Worm (Caenorhabditis elegans) whole organism, late embryonic: ENCODE measurements around the gene mab-10.

ENCODE experiments used
- F13H6.1 ChIP-seq: sonication (generic microtip); optimal IDR thresholded peaks from 2 replicates; lab custom pipeline; 2016; ENCODE audit warnings: missing genetic modification characterization, missing compliant biosample characterization
- T23F11.4 ChIP-seq: fragments of 200-800 bp; sonication (Bioruptor generic); optimal IDR thresholded peaks from 2 replicates; lab custom pipeline; 2018; ENCODE audit warnings: mild to moderate bottlenecking, missing genetic modification characterization, missing compliant biosample characterization
- Y22D7AL.16 ChIP-seq: sonication (generic microtip); optimal IDR thresholded peaks from 2 replicates; lab custom pipeline; 2016; ENCODE audit warnings: missing genetic modification characterization, missing compliant biosample characterization
- ama-1 ChIP-seq: fragments of 150-350 bp; optimal IDR thresholded peaks from 2 replicates; lab custom pipeline; 2014
- ceh-18 ChIP-seq: sonication (generic microtip); optimal IDR thresholded peaks from 2 replicates; lab custom pipeline; 2016; ENCODE audit warnings: missing genetic modification characterization, missing compliant biosample characterization
- ceh-24 ChIP-seq: sonication (generic microtip); optimal IDR thresholded peaks from 2 replicates; lab custom pipeline; 2016; ENCODE audit warnings: mild to moderate bottlenecking, missing genetic modification characterization, missing compliant biosample characterization
- ceh-31 ChIP-seq: sonication (generic microtip); optimal IDR thresholded peaks from 2 replicates; lab custom pipeline; 2016; ENCODE audit warnings: missing genetic modification characterization, missing compliant biosample characterization
- ceh-34 ChIP-seq: sonication (generic microtip); optimal IDR thresholded peaks from 2 replicates; lab custom pipeline; 2016; ENCODE audit warnings: mild to moderate bottlenecking, missing genetic modification characterization, missing compliant biosample characterization
- ceh-48 ChIP-seq: sonication (generic microtip); optimal IDR thresholded peaks from 2 replicates; lab custom pipeline; 2016; ENCODE audit warnings: missing genetic modification characterization, inconsistent platforms, missing compliant biosample characterization
- dmd-4 ChIP-seq: sonication (generic microtip); optimal IDR thresholded peaks from 2 replicates; lab custom pipeline; 2016; ENCODE audit warnings: borderline replicate concordance, missing genetic modification characterization, missing compliant biosample characterization
- elt-2 ChIP-seq: sonication (generic microtip); optimal IDR thresholded peaks from 2 replicates; lab custom pipeline; 2016; ENCODE audit warnings: missing genetic modification reagents, missing genetic modification characterization, missing compliant biosample characterization
- elt-4 ChIP-seq: sonication (generic microtip); optimal IDR thresholded peaks from 2 replicates; lab custom pipeline; 2016; ENCODE audit warnings: missing genetic modification characterization, missing compliant biosample characterization
- ets-4 ChIP-seq: sonication (generic microtip); optimal IDR thresholded peaks from 2 replicates; lab custom pipeline; 2016; ENCODE audit warnings: missing genetic modification characterization, missing compliant biosample characterization
- eyg-1 ChIP-seq: sonication (generic microtip); optimal IDR thresholded peaks from 2 replicates; lab custom pipeline; 2016; ENCODE audit warnings: missing genotype, missing genetic modification characterization, missing compliant biosample characterization
- fkh-10 ChIP-seq: fragments of 150-350 bp; optimal IDR thresholded peaks from 2 replicates; lab custom pipeline; 2014; ENCODE audit warnings: missing biosample characterization, missing genetic modification reagents, missing genetic modification characterization
- fkh-6 ChIP-seq: sonication (generic microtip); optimal IDR thresholded peaks from 2 replicates; lab custom pipeline; 2016; ENCODE audit warnings: missing genetic modification characterization, missing compliant biosample characterization
- hlh-13 ChIP-seq: fragments of 200-800 bp; sonication (Bioruptor generic); optimal IDR thresholded peaks from 2 replicates; lab custom pipeline; 2018; ENCODE audit warnings: mild to moderate bottlenecking, missing genetic modification characterization, missing compliant biosample characterization
- hlh-15 ChIP-seq: sonication (generic microtip); optimal IDR thresholded peaks from 2 replicates; lab custom pipeline; 2016; ENCODE audit warnings: missing genetic modification characterization, missing compliant biosample characterization
- hlh-30 ChIP-seq: sonication (generic microtip); optimal IDR thresholded peaks from 2 replicates; lab custom pipeline; 2017; ENCODE audit warnings: antibody characterized with exemption, missing genetic modification characterization, missing compliant biosample characterization; ENCODE audit not compliant: insufficient read depth
- hlh-6 ChIP-seq: sonication (generic microtip); optimal IDR thresholded peaks from 2 replicates; lab custom pipeline; 2016; ENCODE audit warnings: missing genotype, missing genetic modification characterization, missing compliant biosample characterization
- hlh-8 ChIP-seq: sonication (generic microtip); optimal IDR thresholded peaks from 2 replicates; lab custom pipeline; 2016; ENCODE audit warnings: missing genotype, missing genetic modification characterization, missing compliant biosample characterization
- madf-2 ChIP-seq: sonication (generic microtip); optimal IDR thresholded peaks from 2 replicates; lab custom pipeline; 2017; ENCODE audit warnings: missing genetic modification characterization, missing compliant biosample characterization
- nfya-1 ChIP-seq: sonication (generic microtip); optimal IDR thresholded peaks from 2 replicates; lab custom pipeline; 2017; ENCODE audit warnings: missing genetic modification characterization, mild to moderate bottlenecking, missing compliant biosample characterization, antibody characterized with exemption, moderate library complexity
- nhr-11 ChIP-seq: fragments of 150-350 bp; optimal IDR thresholded peaks from 2 replicates; lab custom pipeline; 2014; ENCODE audit warnings: missing biosample characterization, missing genetic modification characterization
- npax-4 ChIP-seq: sonication (generic microtip); optimal IDR thresholded peaks from 2 replicates; lab custom pipeline; 2016; ENCODE audit warnings: missing genetic modification characterization, missing compliant biosample characterization
- pat-9 ChIP-seq: fragments of 200-800 bp; sonication (Bioruptor generic); optimal IDR thresholded peaks from 2 replicates; lab custom pipeline; 2018; ENCODE audit warnings: mild to moderate bottlenecking, missing genetic modification characterization, moderate library complexity, missing compliant biosample characterization
- pax-1 ChIP-seq: fragments of 150-350 bp; optimal IDR thresholded peaks from 2 replicates; lab custom pipeline; 2014; ENCODE audit warnings: missing biosample characterization, missing genetic modification characterization
- pha-2 ChIP-seq: sonication (generic microtip); optimal IDR thresholded peaks from 2 replicates; lab custom pipeline; 2017; ENCODE audit warnings: mild to moderate bottlenecking, missing genetic modification characterization, missing compliant biosample characterization
- pha-4 ChIP-seq: fragments of 150-350 bp; optimal IDR thresholded peaks from 2 replicates; lab custom pipeline; 2018; ENCODE audit warnings: missing biosample characterization, missing genetic modification reagents, missing genetic modification characterization
- pqm-1 ChIP-seq: sonication (generic microtip); optimal IDR thresholded peaks from 2 replicates; lab custom pipeline; 2016; ENCODE audit warnings: missing genetic modification characterization, missing compliant biosample characterization
- pros-1 ChIP-seq: fragments of 150-350 bp; optimal IDR thresholded peaks from 2 replicates; lab custom pipeline; 2014; ENCODE audit warnings: missing biosample characterization, missing genetic modification reagents, missing genetic modification characterization
- ref-2 ChIP-seq: sonication (generic microtip); optimal IDR thresholded peaks from 2 replicates; lab custom pipeline; 2016; ENCODE audit warnings: missing genetic modification characterization, missing compliant biosample characterization
- rnt-1 ChIP-seq: sonication (generic microtip); optimal IDR thresholded peaks from 2 replicates; lab custom pipeline; 2016; ENCODE audit warnings: missing genetic modification characterization, missing compliant biosample characterization
- sox-4 ChIP-seq: sonication (generic microtip); optimal IDR thresholded peaks from 2 replicates; lab custom pipeline; 2017; ENCODE audit warnings: mild to moderate bottlenecking, missing genetic modification characterization, inconsistent platforms, missing compliant biosample characterization
- tbx-2 ChIP-seq: sonication (generic microtip); optimal IDR thresholded peaks from 2 replicates; lab custom pipeline; 2016; ENCODE audit warnings: missing genetic modification characterization, missing compliant biosample characterization
- unc-55 ChIP-seq: sonication (generic microtip); optimal IDR thresholded peaks from 2 replicates; lab custom pipeline; 2017; ENCODE audit warnings: missing biosample characterization, missing genetic modification reagents, missing genetic modification characterization
- zip-5 ChIP-seq: sonication (generic microtip); optimal IDR thresholded peaks from 2 replicates; lab custom pipeline; 2016; ENCODE audit warnings: missing genetic modification characterization, missing compliant biosample characterization

Gene mab-10

DNA sequence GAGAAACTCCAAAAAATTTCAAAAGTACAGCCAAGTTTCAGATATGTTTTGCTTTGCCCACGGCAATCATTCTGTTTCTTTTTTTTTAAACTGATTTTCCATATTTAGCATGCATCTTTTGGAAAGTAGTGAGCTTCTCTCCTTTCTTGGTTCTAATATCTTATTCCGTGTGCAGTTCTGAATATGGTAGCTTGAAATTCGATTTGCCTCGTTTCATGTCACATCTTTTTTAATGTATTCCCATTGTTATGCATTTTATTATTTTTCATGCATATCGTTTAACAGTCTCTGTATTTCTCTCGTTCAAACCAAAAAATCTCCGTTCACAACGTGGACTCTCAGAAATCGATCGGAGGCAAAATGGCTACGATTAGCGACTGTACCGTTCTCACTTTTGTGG, 33.4 kb upstream of the mab-10 start, which contains the start of gene ZK666.14:
TSS of gene ZK666.14 (plus strand) at position 301 of the 400 bp plus-strand sequence.
- TF ChIP-seq T23F11.4 (GFP tag; lab: Kevin White, UChicago) = no peak
- no peak for TF ChIP-seq pqm-1 (tag; lab: Kevin White, UChicago)

DNA sequence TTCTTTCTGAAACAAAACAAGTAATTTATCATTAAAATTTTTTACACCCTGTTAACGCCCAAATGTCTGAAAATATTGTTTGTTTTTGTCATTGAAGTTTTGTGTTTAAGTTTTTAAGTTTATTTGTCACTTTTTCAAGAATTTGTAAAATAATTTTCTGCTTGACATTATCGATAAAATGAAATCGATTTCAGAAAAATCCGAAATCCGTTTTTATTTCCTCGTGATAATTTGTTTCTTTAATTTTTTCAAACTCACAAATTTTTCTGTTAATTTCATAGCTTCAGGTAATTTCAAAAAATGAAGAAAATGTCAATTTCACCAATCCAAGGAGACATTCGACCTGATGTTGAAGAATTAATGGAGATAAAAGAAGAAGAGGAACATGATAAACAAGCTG, 32.0 kb upstream of the mab-10 start, which contains the start of gene ZK666.12:
TSS of gene ZK666.12 (plus strand) at position 301 of the 400 bp plus-strand sequence.
- TF ChIP-seq dmd-4 (no peak), fkh-10 (GFP tag; lab: Kevin White, UChicago) (no peak), ceh-34 (tag; lab: Kevin White, UChicago) (no peak), pax-1 (no peak), ama-1 (lab: Kevin White, UChicago) (no peak), Y22D7AL.16 (tag; lab: Kevin White, UChicago) (no peak), hlh-6 (tag; lab: Kevin White, UChicago) (no peak), nhr-11 (tag; lab: Kevin White, UChicago) (no peak), fkh-6 (tag; lab: Kevin White, UChicago) (no peak), pat-9 (tag; lab: Kevin White, UChicago) (no peak), eyg-1 (tag; lab: Kevin White, UChicago) (no peak), hlh-15 (tag; lab: Kevin White, UChicago) (no peak), zip-5 (tag; lab: Kevin White, UChicago) (no peak), unc-55 (GFP tag; lab: Kevin White, UChicago) (no peak), madf-2 (tag; lab: Kevin White, UChicago) (no peak), sox-4 (no peak), ref-2 (tag; lab: Kevin White, UChicago) (no peak), npax-4 (no peak), hlh-13 (GFP tag; lab: Kevin White, UChicago) (no peak)

- no peak for TF ChIP-seq hlh-6 (tag; lab: Kevin White, UChicago)
- no peak for TF ChIP-seq ceh-24
- no peak for TF ChIP-seq elt-4 (tag; lab: Kevin White, UChicago)
- no peak for TF ChIP-seq hlh-15 (tag; lab: Kevin White, UChicago)
- no peak for TF ChIP-seq tbx-2
- TF ChIP-seq pha-4 = no peak
- TF ChIP-seq hlh-30 = no peak
- no peak for TF ChIP-seq pros-1
- TF ChIP-seq pha-2 (tag; lab: Kevin White, UChicago) = no peak
- no peak for TF ChIP-seq fkh-6 (tag; lab: Kevin White, UChicago)
- TF ChIP-seq pax-1 = no peak
- TF ChIP-seq elt-2 (tag; lab: Kevin White, UChicago) = no peak
- no peak for TF ChIP-seq madf-2 (tag; lab: Kevin White, UChicago)
- TF ChIP-seq hlh-8 (tag; lab: Kevin White, UChicago) = no peak
- no peak for TF ChIP-seq pat-9 (tag; lab: Kevin White, UChicago)
- no peak for TF ChIP-seq pqm-1 (tag; lab: Kevin White, UChicago)
- no peak for TF ChIP-seq ceh-48 (tag; lab: Kevin White, UChicago)
- TF ChIP-seq fkh-10 (GFP tag; lab: Kevin White, UChicago) = no peak
Measured at ce11 chrII:10500674-10501073, 27.2 kb upstream of the mab-10 start.

- TF ChIP-seq F13H6.1 (tag; lab: Kevin White, UChicago) (peak; percentile 3), ceh-31 (peak; percentile 28), rnt-1 (tag; lab: Kevin White, UChicago) (peak; percentile 44), elt-2 (tag; lab: Kevin White, UChicago) (no peak), nfya-1 (tag; lab: Kevin White, UChicago) (peak; percentile 25), ceh-18 (tag; lab: Kevin White, UChicago) (peak; percentile 22), ets-4 (tag; lab: Kevin White, UChicago) (no peak)
Measured at ce11 chrII:10501578-10501977, 26.3 kb upstream of the mab-10 start.
